Worm (Caenorhabditis elegans) whole organism, young adult: ENCODE measurements around the gene F58B3.6.

Experiments
- Y53G8AR.9 ChIP-seq: fragments of 200-800 bp; sonication (Bioruptor generic); conservative IDR thresholded peaks from 2 replicates; pipeline ENCODE4 v1.3.6; 2022; ENCODE audit warnings: missing genetic modification reagents, missing genetic modification characterization, missing compliant biosample characterization
- bed-1 ChIP-seq: fragments of 200-800 bp; sonication (Bioruptor generic); IDR thresholded peaks from 2 replicates; pipeline ENCODE4 v1.3.6; 2022; ENCODE audit warnings: missing genetic modification reagents, missing genetic modification characterization, missing compliant biosample characterization
- ceh-58 ChIP-seq: fragments of 200-800 bp; sonication (Bioruptor generic); IDR thresholded peaks from 2 replicates; pipeline ENCODE4 v1.3.6; 2022; ENCODE audit warnings: missing genetic modification characterization, missing compliant biosample characterization
- nfya-1 ChIP-seq: sonication (generic microtip); optimal IDR thresholded peaks from 2 replicates; lab custom pipeline; 2017; ENCODE audit warnings: antibody characterized with exemption, missing compliant biosample characterization, missing genetic modification characterization, borderline replicate concordance; ENCODE audit not compliant: insufficient read depth

DNA sequence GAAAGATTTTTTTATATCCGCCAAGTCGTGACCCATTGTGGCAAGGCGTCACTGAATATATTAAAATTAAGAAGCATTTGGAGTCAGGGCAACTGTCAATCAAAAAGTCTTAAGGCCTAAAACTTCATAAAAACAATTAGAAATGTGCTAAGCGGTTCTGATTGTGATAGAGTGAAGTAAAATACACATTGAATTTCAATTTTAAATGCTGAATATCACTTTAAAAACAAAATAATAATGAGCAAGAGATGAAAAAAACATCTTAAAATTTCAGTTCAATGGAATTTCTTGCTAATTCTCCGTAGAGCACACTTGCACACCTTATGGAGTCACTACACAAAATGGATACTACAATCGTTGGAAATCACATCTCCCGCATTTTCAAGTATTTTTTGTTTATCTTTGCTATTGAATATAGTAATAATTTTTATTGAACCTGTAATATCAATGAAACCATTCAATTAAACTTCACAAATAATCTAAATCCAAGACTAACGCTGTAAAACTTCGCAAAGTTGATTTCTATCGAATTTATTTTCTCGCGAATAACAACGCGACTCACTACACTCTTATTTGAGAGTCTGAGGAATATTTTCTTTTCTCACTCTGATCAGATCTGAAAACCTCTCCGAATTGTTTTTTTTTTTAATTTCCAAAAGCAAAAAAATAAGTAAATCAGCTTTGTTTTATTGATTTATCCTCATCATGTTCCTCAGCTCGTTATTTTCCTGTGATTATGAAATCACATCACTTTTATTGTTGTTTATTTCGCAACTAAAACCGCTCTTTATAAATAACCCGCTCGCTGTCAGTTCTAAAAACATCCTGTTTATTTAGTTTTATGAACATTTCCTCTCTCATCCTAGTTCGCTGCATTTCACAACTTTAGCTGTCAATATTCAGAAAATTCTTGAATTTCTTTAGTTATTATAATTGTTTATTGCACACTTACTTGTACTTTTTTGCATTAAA lies 725 bp upstream of the F58B3.6 start, which contains the start of gene mars-1:
- TF ChIP-seq Y53G8AR.9 (GFP tag; lab: Robert Waterston, UW) (no peak), ceh-58 (GFP tag; lab: Robert Waterston, UW) (no peak), nfya-1 (tag; lab: Kevin White, UChicago) (no peak), bed-1 (GFP tag; lab: Robert Waterston, UW) (no peak)
